Fruit fly (Drosophila melanogaster): ENCODE data around the gene bam.

dm6 chr3R:25292864-25293284 is 48.0 kb upstream of the bam start, which contains the start of gene CG31098:
- TF ChIP-seq CG2712 (tag; optimal IDR thresholded peaks at IDR 0.05) (no peak), Asciz (GFP tag; optimal IDR thresholded peaks at IDR 0.05) (no peak), tx (GFP tag; optimal IDR thresholded peaks at IDR 0.05) (no peak), otp (GFP tag; IDR thresholded peaks at IDR 0.05) (no peak), ab (GFP tag; optimal IDR thresholded peaks at IDR 0.05) (no peak), CG11247 (GFP tag; IDR thresholded peaks at IDR 0.05) (no peak), CTCF (GFP tag; optimal IDR thresholded peaks at IDR 0.05) (no peak), bcd (GFP tag; optimal IDR thresholded peaks at IDR 0.05) (no peak), Doc2 (GFP tag; IDR thresholded peaks at IDR 0.05) (no peak), CG11456 (GFP tag; IDR thresholded peaks at IDR 0.05) (no peak), bab2 (GFP tag; optimal IDR thresholded peaks at IDR 0.05) (no peak)
